Worm (Caenorhabditis elegans) whole organism, late embryonic: ENCODE data around the gene B0244.10.

ENCODE experiments used
- F13H6.1 ChIP-seq: sonication (generic microtip); optimal IDR thresholded peaks from 2 replicates; lab custom pipeline; 2016; ENCODE audit warnings: missing genetic modification characterization, missing compliant biosample characterization
- ama-1 ChIP-seq: fragments of 150-350 bp; optimal IDR thresholded peaks from 2 replicates; lab custom pipeline; 2014
- ceh-14 ChIP-seq: sonication (generic microtip); optimal IDR thresholded peaks from 2 replicates; lab custom pipeline; 2016; ENCODE audit warnings: missing genotype, missing genetic modification characterization, missing compliant biosample characterization
- ceh-22 ChIP-seq: sonication (generic microtip); optimal IDR thresholded peaks from 2 replicates; lab custom pipeline; 2017; ENCODE audit warnings: missing biosample characterization, missing genetic modification characterization
- ceh-24 ChIP-seq: sonication (generic microtip); optimal IDR thresholded peaks from 2 replicates; lab custom pipeline; 2016; ENCODE audit warnings: mild to moderate bottlenecking, missing genetic modification characterization, missing compliant biosample characterization
- ceh-34 ChIP-seq: sonication (generic microtip); optimal IDR thresholded peaks from 2 replicates; lab custom pipeline; 2016; ENCODE audit warnings: mild to moderate bottlenecking, missing genetic modification characterization, missing compliant biosample characterization
- che-1 ChIP-seq: sonication (generic microtip); optimal IDR thresholded peaks from 2 replicates; lab custom pipeline; 2016; ENCODE audit warnings: mild to moderate bottlenecking, missing genetic modification characterization, missing compliant biosample characterization
- dmd-4 ChIP-seq: sonication (generic microtip); optimal IDR thresholded peaks from 2 replicates; lab custom pipeline; 2016; ENCODE audit warnings: borderline replicate concordance, missing genetic modification characterization, missing compliant biosample characterization
- fkh-10 ChIP-seq: fragments of 150-350 bp; optimal IDR thresholded peaks from 2 replicates; lab custom pipeline; 2014; ENCODE audit warnings: missing biosample characterization, missing genetic modification reagents, missing genetic modification characterization
- nhr-11 ChIP-seq: fragments of 150-350 bp; optimal IDR thresholded peaks from 2 replicates; lab custom pipeline; 2014; ENCODE audit warnings: missing biosample characterization, missing genetic modification characterization
- pqm-1 ChIP-seq: sonication (generic microtip); optimal IDR thresholded peaks from 2 replicates; lab custom pipeline; 2016; ENCODE audit warnings: missing genetic modification characterization, missing compliant biosample characterization
- pros-1 ChIP-seq: fragments of 150-350 bp; optimal IDR thresholded peaks from 2 replicates; lab custom pipeline; 2014; ENCODE audit warnings: missing biosample characterization, missing genetic modification reagents, missing genetic modification characterization
- syd-9 ChIP-seq: sonication (generic microtip); optimal IDR thresholded peaks from 2 replicates; lab custom pipeline; 2016; ENCODE audit warnings: mild to moderate bottlenecking, missing genetic modification characterization, moderate library complexity, missing compliant biosample characterization

- TF ChIP-seq dmd-4 (tag; lab: Kevin White, UChicago) (no peak), syd-9 (no peak), fkh-10 (GFP tag; lab: Kevin White, UChicago) (no peak), F13H6.1 (no peak), ama-1 (lab: Kevin White, UChicago) (no peak), ceh-14 (tag; lab: Kevin White, UChicago) (no peak), che-1 (tag; lab: Kevin White, UChicago) (no peak), pqm-1 (no peak), ceh-22 (tag; lab: Kevin White, UChicago) (no peak), ceh-24 (tag; lab: Kevin White, UChicago) (no peak), nhr-11 (tag; lab: Kevin White, UChicago) (no peak), ceh-34 (tag; lab: Kevin White, UChicago) (no peak), pros-1 (tag; lab: Kevin White, UChicago) (no peak)
Observed at ce11 chrIII:5747185-5747584, 12.2 kb downstream of the B0244.10 start, which contains the start of gene B0244.4.
